Fruit fly (Drosophila melanogaster) Kc167 (cell line): ENCODE measurements around the gene SNF4Agamma.

Experiments
- Myc ChIP-seq: fragments of >200 bp; optimal IDR thresholded peaks from 2 replicates; lab custom pipeline; 2017; ENCODE audit warnings: missing external identifiers
- h ChIP-seq: fragments of >200 bp; optimal IDR thresholded peaks from 3 replicates; lab custom pipeline; 2018; ENCODE audit warnings: missing external identifiers
- psq ChIP-seq: fragments of >200 bp; optimal IDR thresholded peaks from 2 replicates; lab custom pipeline; 2017; ENCODE audit warnings: missing external identifiers
- ttk ChIP-seq: sonication (Bioruptor generic); optimal IDR thresholded peaks from 2 replicates; lab custom pipeline; 2017; ENCODE audit warnings: missing external identifiers

DNA sequence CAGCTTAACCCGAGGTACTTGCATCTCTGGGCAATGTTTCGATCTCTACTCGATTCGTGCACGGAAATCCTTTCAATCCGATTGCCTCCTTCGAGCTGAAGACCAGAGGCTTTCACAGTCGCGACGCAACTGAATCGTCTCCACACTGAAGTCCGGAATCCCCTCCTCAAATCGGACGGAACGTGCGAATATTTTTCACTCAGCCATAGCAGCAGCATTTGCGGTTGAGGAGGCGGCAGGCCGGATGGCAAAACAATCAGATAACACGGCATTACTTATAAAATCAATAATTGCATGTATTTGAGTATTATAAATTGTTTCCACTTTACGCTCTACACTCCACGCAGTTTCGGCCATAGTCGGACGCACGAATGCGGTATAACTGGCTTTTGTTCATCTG, 27.6 kb downstream of the SNF4Agamma start, which contains the start of gene Snmp1:
- no peak for TF ChIP-seq psq
- TF ChIP-seq h (lab: Kevin White, UChicago) = no peak
- TF ChIP-seq Myc = no peak
- TF ChIP-seq ttk (lab: Kevin White, UChicago) = no peak
